Worm (Caenorhabditis elegans) whole organism, mixed stage, embryonic: ENCODE results near the gene nhr-219.

Source experiments
- ceh-39 ChIP-seq: fragments of 150-350 bp; optimal IDR thresholded peaks from 2 replicates; lab custom pipeline; 2014; ENCODE audit warnings: missing biosample characterization, missing genetic modification characterization
- ces-1 ChIP-seq: fragments of 150-350 bp; optimal IDR thresholded peaks from 2 replicates; lab custom pipeline; 2014; ENCODE audit warnings: missing biosample characterization, missing genetic modification reagents, missing genetic modification characterization
- elt-3 ChIP-seq: fragments of 150-350 bp; optimal IDR thresholded peaks from 2 replicates; lab custom pipeline; 2014; ENCODE audit warnings: missing biosample characterization, missing genetic modification characterization
- hlh-1 ChIP-seq: fragments of 150-350 bp; optimal IDR thresholded peaks from 2 replicates; lab custom pipeline; 2014; ENCODE audit warnings: missing biosample characterization, missing genetic modification reagents, missing genetic modification characterization
- nhr-12 ChIP-seq: fragments of 150-350 bp; optimal IDR thresholded peaks from 2 replicates; lab custom pipeline; 2014; ENCODE audit warnings: missing biosample characterization, missing genetic modification characterization
- snpc-4 ChIP-seq: fragments of 150-350 bp; optimal IDR thresholded peaks from 2 replicates; lab custom pipeline; 2014; ENCODE audit warnings: missing biosample characterization, missing genetic modification characterization
- tbx-8 ChIP-seq: fragments of 200-800 bp; sonication (Bioruptor generic); optimal IDR thresholded peaks from 2 replicates; lab custom pipeline; 2018; ENCODE audit warnings: mild to moderate bottlenecking, missing genetic modification characterization, moderate library complexity, missing compliant biosample characterization
- unc-62 ChIP-seq: fragments of 150-350 bp; optimal IDR thresholded peaks from 2 replicates; lab custom pipeline; 2014; ENCODE audit warnings: missing biosample characterization, missing genetic modification reagents, missing genetic modification characterization

DNA sequence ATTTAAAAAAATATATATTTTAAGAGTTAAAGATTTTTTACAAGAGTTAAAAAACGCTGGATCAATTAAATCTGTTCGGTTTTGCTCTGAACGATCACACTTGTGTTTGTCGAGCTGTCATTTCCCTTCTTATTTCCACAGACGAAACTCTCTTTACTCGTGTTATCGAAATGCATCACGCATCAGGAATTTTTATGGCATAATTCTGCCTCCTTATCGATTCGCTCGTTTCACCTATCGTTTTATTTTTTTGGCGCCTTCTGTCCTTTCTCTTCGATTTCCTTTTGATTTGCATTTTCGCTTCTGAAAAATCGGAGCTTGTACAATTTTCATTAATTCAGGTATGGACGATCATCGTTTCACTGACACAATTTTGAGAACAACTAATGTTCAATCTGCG is 17.6 kb downstream of the nhr-219 start:
- TF ChIP-seq ceh-39 (tag; lab: Kevin White, UChicago) = no peak
- TF ChIP-seq elt-3 (tag; lab: Kevin White, UChicago) = no peak
- no peak for TF ChIP-seq unc-62
- TF ChIP-seq ces-1 (GFP tag; lab: Kevin White, UChicago) = no peak
- TF ChIP-seq snpc-4 (tag; lab: Kevin White, UChicago) = no peak
- no peak for TF ChIP-seq nhr-12 (tag; lab: Kevin White, UChicago)
- TF ChIP-seq hlh-1 (tag; lab: Kevin White, UChicago) = no peak
- no peak for TF ChIP-seq tbx-8 (GFP tag; lab: Kevin White, UChicago)
